Fruit fly (Drosophila melanogaster) whole organism, wandering third instar larva: ENCODE results near the gene Gr93b.

Experiments used
- h ChIP-seq: fragments of 200-800 bp; sonication (Bioruptor generic); optimal IDR thresholded peaks from 3 replicates; lab custom pipeline; 2016; ENCODE audit warnings: missing biosample characterization, mild to moderate bottlenecking, missing genetic modification characterization
- lola ChIP-seq: fragments of >200 bp; optimal IDR thresholded peaks from 2 replicates; lab custom pipeline; 2017; ENCODE audit warnings: missing biosample characterization, missing genetic modification characterization
- sage ChIP-seq: fragments of 200-800 bp; sonication (Bioruptor generic); optimal IDR thresholded peaks from 2 replicates; lab custom pipeline; 2016; ENCODE audit warnings: missing biosample characterization, mild to moderate bottlenecking, missing genetic modification characterization

dm6 chr3R:21849988-21850460, 6.5 kb upstream of the Gr93b start:
- TF ChIP-seq h (GFP tag; lab: Kevin White, UChicago): peak; percentile 51
- no peak for TF ChIP-seq lola (GFP tag; lab: Kevin White, UChicago)
- TF ChIP-seq sage (GFP tag; lab: Kevin White, UChicago): no peak
